Worm (Caenorhabditis elegans) whole organism, mixed stage, embryonic: ENCODE data around the gene snpn-1.

ENCODE experiments used
- ces-1 ChIP-seq: fragments of 150-350 bp; optimal IDR thresholded peaks from 2 replicates; lab custom pipeline; 2014; ENCODE audit warnings: missing biosample characterization, missing genetic modification reagents, missing genetic modification characterization
- elt-3 ChIP-seq: fragments of 150-350 bp; optimal IDR thresholded peaks from 2 replicates; lab custom pipeline; 2014; ENCODE audit warnings: missing biosample characterization, missing genetic modification characterization
- nhr-237 ChIP-seq: fragments of 150-350 bp; optimal IDR thresholded peaks from 2 replicates; lab custom pipeline; 2014; ENCODE audit warnings: missing biosample characterization, missing genetic modification characterization
- pha-4 ChIP-seq: fragments of 150-350 bp; optimal IDR thresholded peaks from 2 replicates; lab custom pipeline; 2018; ENCODE audit warnings: missing biosample characterization, missing genetic modification reagents, missing genetic modification characterization
- unc-39 ChIP-seq: fragments of 150-350 bp; optimal IDR thresholded peaks from 2 replicates; lab custom pipeline; 2014; ENCODE audit warnings: missing biosample characterization, missing genetic modification characterization

DNA sequence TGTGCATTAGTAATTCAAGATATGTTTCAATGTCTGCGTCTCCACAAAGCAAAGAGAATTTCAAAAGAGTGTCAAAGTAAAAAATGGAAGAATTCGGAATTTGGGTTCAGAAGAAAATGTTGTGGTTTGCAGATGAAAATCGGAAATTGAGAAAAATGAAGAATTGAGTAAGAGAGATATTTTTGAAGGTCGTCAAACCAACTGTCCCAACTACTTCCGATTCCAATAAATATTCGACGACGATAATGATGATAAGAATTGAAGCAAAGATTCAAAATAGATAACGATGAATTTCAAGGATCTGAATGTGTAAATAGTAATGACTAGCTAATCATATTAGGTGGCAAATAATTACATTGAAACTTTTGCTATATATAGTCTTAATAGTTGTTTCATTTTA, 49.1 kb upstream of the snpn-1 start:
- no peak for TF ChIP-seq elt-3 (tag; lab: Kevin White, UChicago)
- no peak for TF ChIP-seq ces-1 (GFP tag; lab: Kevin White, UChicago)
- TF ChIP-seq nhr-237 (tag; lab: Kevin White, UChicago): no peak
- no peak for TF ChIP-seq pha-4 (tag; lab: Kevin White, UChicago)
- TF ChIP-seq unc-39: no peak
